Fruit fly (Drosophila melanogaster) whole organism, adult: Measurements from ENCODE around the gene Mat89Ba.

Source experiments
- CG11617 ChIP-seq: fragments of 200-800 bp; sonication (Bioruptor generic); optimal IDR thresholded peaks from 2 replicates; lab custom pipeline; 2017; ENCODE audit warnings: mild to moderate bottlenecking, missing biosample characterization, missing genetic modification reagents, missing genetic modification characterization
- CG12768 ChIP-seq: fragments of 200-800 bp; sonication (Bioruptor generic); optimal IDR thresholded peaks from 2 replicates; lab custom pipeline; 2017; ENCODE audit warnings: missing biosample characterization, missing genetic modification characterization, mild to moderate bottlenecking, moderate library complexity, missing genetic modification reagents
- CG14711 ChIP-seq: fragments of 200-800 bp; sonication (Bioruptor generic); optimal IDR thresholded peaks from 2 replicates; lab custom pipeline; 2018; ENCODE audit warnings: missing biosample characterization, mild to moderate bottlenecking, missing genetic modification characterization, moderate library complexity
- CG1620 ChIP-seq: fragments of 200-800 bp; sonication (Bioruptor generic); optimal IDR thresholded peaks from 2 replicates; lab custom pipeline; 2016; ENCODE audit warnings: missing biosample characterization, missing genetic modification characterization
- CG33017 ChIP-seq: fragments of 200-800 bp; sonication (Bioruptor generic); optimal IDR thresholded peaks from 2 replicates; lab custom pipeline; 2018; ENCODE audit warnings: missing biosample characterization, mild to moderate bottlenecking, missing genetic modification characterization, moderate library complexity
- CG5204 ChIP-seq: fragments of 200-800 bp; sonication (Bioruptor generic); optimal IDR thresholded peaks from 2 replicates; lab custom pipeline; 2016; ENCODE audit warnings: missing biosample characterization, missing genetic modification characterization
- CG7045 ChIP-seq: fragments of 200-800 bp; sonication (Bioruptor generic); optimal IDR thresholded peaks from 2 replicates; lab custom pipeline; 2017; ENCODE audit warnings: missing biosample characterization, mild to moderate bottlenecking, missing genetic modification characterization
- CG7101 ChIP-seq: fragments of 200-800 bp; sonication (Bioruptor generic); optimal IDR thresholded peaks from 2 replicates; lab custom pipeline; 2018; ENCODE audit warnings: missing biosample characterization, mild to moderate bottlenecking, missing genetic modification characterization, moderate library complexity
- Clk ChIP-seq: fragments of 200-800 bp; sonication (Bioruptor generic); optimal IDR thresholded peaks from 2 replicates; lab custom pipeline; 2017; ENCODE audit warnings: missing biosample characterization, missing genetic modification characterization
- Crg-1 ChIP-seq: fragments of 200-800 bp; sonication (Bioruptor generic); optimal IDR thresholded peaks from 2 replicates; lab custom pipeline; 2016; ENCODE audit warnings: missing biosample characterization, missing genetic modification characterization
- Hr96 ChIP-seq: fragments of 200-800 bp; sonication (Bioruptor generic); optimal IDR thresholded peaks from 2 replicates; lab custom pipeline; 2016; ENCODE audit warnings: missing biosample characterization, missing genetic modification characterization
- Mnt ChIP-seq: fragments of 200-800 bp; sonication (Bioruptor generic); optimal IDR thresholded peaks from 2 replicates; lab custom pipeline; 2016; ENCODE audit warnings: missing biosample characterization, mild to moderate bottlenecking, missing genetic modification characterization
- bab1 ChIP-seq: fragments of 200-800 bp; sonication (Bioruptor generic); optimal IDR thresholded peaks from 3 replicates; lab custom pipeline; 2019; ENCODE audit warnings: missing biosample characterization, mild to moderate bottlenecking, missing genetic modification characterization, moderate library complexity
- cic ChIP-seq: fragments of 200-800 bp; sonication (Bioruptor generic); optimal IDR thresholded peaks from 2 replicates; lab custom pipeline; 2017; ENCODE audit warnings: missing biosample characterization, mild to moderate bottlenecking, missing genetic modification characterization, moderate library complexity
- cnc ChIP-seq, 2 experiments: fragments of >200 bp; optimal IDR thresholded peaks; 2 replicates each; lab custom pipeline; 2017
- kay ChIP-seq: fragments of 200-800 bp; sonication (Bioruptor generic); peaks from one replicate; lab custom pipeline; 2016; ENCODE audit warnings: missing biosample characterization, missing genetic modification characterization, borderline replicate concordance
- ovo ChIP-seq: fragments of 200-800 bp; sonication (Bioruptor generic); optimal IDR thresholded peaks from 2 replicates; lab custom pipeline; 2016; ENCODE audit warnings: missing biosample characterization, missing genetic modification characterization
- pad ChIP-seq: fragments of 200-800 bp; sonication (Bioruptor generic); optimal IDR thresholded peaks from 3 replicates; lab custom pipeline; 2017; ENCODE audit warnings: missing biosample characterization, missing genetic modification characterization, mild to moderate bottlenecking, moderate library complexity, missing genetic modification reagents
- tj ChIP-seq: fragments of 200-800 bp; sonication (Bioruptor generic); optimal IDR thresholded peaks from 3 replicates; lab custom pipeline; 2017; ENCODE audit warnings: missing biosample characterization, mild to moderate bottlenecking, missing genetic modification characterization, moderate library complexity
- toe ChIP-seq: fragments of 200-800 bp; sonication (Bioruptor generic); optimal IDR thresholded peaks from 2 replicates; lab custom pipeline; 2016; ENCODE audit warnings: missing biosample characterization, missing genetic modification characterization

Mat89Ba gene

dm6 chr3R:16235941-16236712 lies 36.1 kb downstream of the Mat89Ba start:
- TF ChIP-seq CG14711 (tag; lab: Kevin White, UChicago), result peak; percentile 87
- TF ChIP-seq CG33017 (tag; lab: Kevin White, UChicago), result peak; percentile 92
- peak; percentile 99 for TF ChIP-seq CG11617 (GFP tag; lab: Kevin White, UChicago)
- TF ChIP-seq bab1, result peak; percentile 42
- TF ChIP-seq kay, result no peak
- peak; percentile 35 for TF ChIP-seq ovo (GFP tag; lab: Kevin White, UChicago)
- TF ChIP-seq cnc (optimal IDR thresholded peaks at IDR 0.05; lab: Kevin White, UChicago), result no peak
- peak; percentile 89 for TF ChIP-seq cic (GFP tag; lab: Kevin White, UChicago)
- TF ChIP-seq CG5204 (GFP tag; lab: Kevin White, UChicago), result peak; percentile 38
- TF ChIP-seq Hr96 (GFP tag; lab: Kevin White, UChicago), result peak; percentile 72
- TF ChIP-seq CG12768, result peak; percentile 87
- peak; percentile 58 for TF ChIP-seq Clk (GFP tag; lab: Kevin White, UChicago)
- TF ChIP-seq Mnt (GFP tag; lab: Kevin White, UChicago), result peak; percentile 88
- TF ChIP-seq CG7101, result peak; percentile 91
- TF ChIP-seq Crg-1 (GFP tag; lab: Kevin White, UChicago), result no peak
- peak; percentile 96 for TF ChIP-seq CG7045 (GFP tag; lab: Kevin White, UChicago)
- TF ChIP-seq pad (GFP tag; lab: Kevin White, UChicago), result no peak
- TF ChIP-seq CG1620 (GFP tag; lab: Kevin White, UChicago), result peak; percentile 12
- TF ChIP-seq toe (GFP tag; lab: Kevin White, UChicago), result peak; percentile 52
- peak; percentile 73 for TF ChIP-seq tj (GFP tag; lab: Kevin White, UChicago)

DNA sequence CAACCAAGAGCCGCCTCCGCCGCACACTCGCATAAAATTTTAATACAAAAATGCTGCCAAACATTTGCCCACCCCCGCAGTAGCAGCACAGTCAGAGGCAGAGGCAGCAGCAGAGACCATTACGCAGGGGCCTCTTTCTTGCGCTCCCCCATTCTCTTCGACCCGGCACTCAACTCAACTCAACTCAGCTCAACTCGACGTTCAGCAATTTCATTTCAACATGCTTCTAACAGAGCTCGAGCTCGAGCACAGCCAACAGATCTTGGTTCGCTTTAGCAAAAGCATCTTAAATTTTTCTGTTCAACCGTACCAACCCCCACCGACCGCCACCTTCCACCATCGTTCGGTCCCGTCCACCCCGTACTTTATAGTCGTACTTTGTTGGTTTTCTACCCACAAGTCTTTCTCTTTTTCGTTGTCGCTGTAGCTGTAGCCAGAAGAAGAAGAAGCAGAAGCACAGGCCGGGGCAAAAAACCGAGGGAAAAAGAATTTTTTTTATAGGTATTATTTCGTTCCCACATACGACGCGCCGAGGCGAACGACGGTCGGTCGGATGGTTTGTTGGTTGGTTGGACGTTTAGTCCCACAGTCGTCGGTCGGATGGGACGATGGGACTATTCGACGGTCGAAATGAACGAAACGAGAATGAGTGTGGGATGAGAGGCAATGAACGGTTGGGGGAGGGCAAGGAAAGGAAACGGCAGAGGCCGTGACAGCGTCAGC lies 36.8 kb downstream of the Mat89Ba start:
- TF ChIP-seq CG1620 (GFP tag; lab: Kevin White, UChicago) (no peak), CG12768 (peak; percentile 47), Clk (GFP tag; lab: Kevin White, UChicago) (peak; percentile 48), CG11617 (GFP tag; lab: Kevin White, UChicago) (no peak), Crg-1 (GFP tag; lab: Kevin White, UChicago) (peak; percentile 12), kay (peak; percentile 95), ovo (GFP tag; lab: Kevin White, UChicago) (peak; percentile 22), pad (GFP tag; lab: Kevin White, UChicago) (peak; percentile 27), Mnt (GFP tag; lab: Kevin White, UChicago) (peak; percentile 75), Hr96 (GFP tag; lab: Kevin White, UChicago) (peak; percentile 61), cnc (optimal IDR thresholded peaks at IDR 0.05; lab: Kevin White, UChicago) (no peak), tj (GFP tag; lab: Kevin White, UChicago) (no peak), cic (GFP tag; lab: Kevin White, UChicago) (peak; percentile 91), toe (GFP tag; lab: Kevin White, UChicago) (peak; percentile 59), bab1 (peak; percentile 2)

DNA sequence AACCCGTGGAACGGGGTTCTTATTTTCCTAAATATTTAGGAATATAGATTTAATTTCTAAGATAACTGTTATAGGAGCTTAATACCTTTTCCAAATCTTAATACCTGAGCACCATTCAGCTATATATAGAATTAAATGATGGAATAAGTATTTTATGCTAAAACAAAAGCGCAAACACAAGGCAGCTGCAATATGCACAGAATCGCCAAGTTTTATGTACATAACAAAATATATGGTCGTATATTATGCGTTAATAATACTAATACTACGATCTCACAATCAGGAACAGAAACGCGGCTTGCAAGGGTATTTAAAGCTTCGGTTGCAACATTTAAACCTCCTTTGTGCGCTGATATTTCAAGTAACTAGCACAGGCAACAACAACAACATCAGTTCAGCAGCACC lies 37.5 kb downstream of the Mat89Ba start:
- TF ChIP-seq ovo (GFP tag; lab: Kevin White, UChicago), result no peak

dm6 chr3R:16234298-16234697 lies 37.9 kb downstream of the Mat89Ba start:
- no peak for TF ChIP-seq CG33017 (tag; lab: Kevin White, UChicago)

DNA sequence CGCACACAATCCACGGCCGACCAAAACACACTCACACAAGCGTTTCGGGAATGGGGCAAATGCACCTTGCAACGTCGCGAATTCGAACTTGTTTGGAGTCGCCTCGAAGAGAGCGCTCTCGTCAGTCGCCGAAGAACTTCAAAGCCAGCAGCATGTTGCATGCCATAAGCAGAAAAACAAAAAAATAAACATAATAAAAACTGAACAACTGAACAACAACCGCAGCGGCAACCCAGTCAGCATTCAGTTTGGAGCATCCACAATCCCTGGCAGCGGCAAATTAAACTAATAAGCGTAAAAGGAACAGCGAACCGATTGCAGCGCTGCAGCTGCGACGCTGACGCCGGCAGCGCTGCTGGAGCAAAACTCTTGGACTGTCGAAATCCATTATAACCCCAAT lies 39.6 kb downstream of the Mat89Ba start:
- TF ChIP-seq Clk (GFP tag; lab: Kevin White, UChicago), result no peak
- TF ChIP-seq kay, result no peak
- TF ChIP-seq CG5204 (GFP tag; lab: Kevin White, UChicago), result no peak
- TF ChIP-seq CG14711 (tag; lab: Kevin White, UChicago), result no peak
- TF ChIP-seq pad (GFP tag; lab: Kevin White, UChicago), result no peak
- no peak for TF ChIP-seq CG12768
- TF ChIP-seq toe (GFP tag; lab: Kevin White, UChicago), result no peak
- no peak for TF ChIP-seq Mnt (GFP tag; lab: Kevin White, UChicago)
- no peak for TF ChIP-seq ovo (GFP tag; lab: Kevin White, UChicago)
- no peak for TF ChIP-seq CG1620 (GFP tag; lab: Kevin White, UChicago)
- TF ChIP-seq bab1, result no peak
- TF ChIP-seq cnc (optimal IDR thresholded peaks at IDR 0.05; lab: Kevin White, UChicago), result no peak
- no peak for TF ChIP-seq CG7045 (GFP tag; lab: Kevin White, UChicago)
- TF ChIP-seq CG33017 (tag; lab: Kevin White, UChicago), result no peak
